Worm (Caenorhabditis elegans) whole organism, early embryonic: ENCODE results near the gene R07C3.3.
"Not testable (repeated sequence)": the region's sequence is repeated elsewhere in the genome, so short reads cannot be mapped to it uniquely, and the experiment has no call there.

Source experiments
- B0310.2 ChIP-seq: sonication (generic microtip); optimal IDR thresholded peaks from 2 replicates; lab custom pipeline; 2016; ENCODE audit warnings: mild to moderate bottlenecking, missing genetic modification characterization, missing compliant biosample characterization
- F13C5.2 ChIP-seq: sonication (generic microtip); optimal IDR thresholded peaks from 2 replicates; lab custom pipeline; 2017; ENCODE audit warnings: mild to moderate bottlenecking, missing genetic modification characterization, inconsistent platforms, missing compliant biosample characterization
- aly-1 ChIP-seq: sonication (generic microtip); optimal IDR thresholded peaks from 2 replicates; lab custom pipeline; 2016; ENCODE audit warnings: missing genetic modification characterization, missing compliant biosample characterization
- ama-1 ChIP-seq: fragments of 150-350 bp; optimal IDR thresholded peaks from 2 replicates; lab custom pipeline; 2014
- ceh-13 ChIP-seq: fragments of 200-800 bp; sonication (Bioruptor generic); optimal IDR thresholded peaks from 2 replicates; lab custom pipeline; 2018; ENCODE audit warnings: mild to moderate bottlenecking, missing genetic modification characterization, missing compliant biosample characterization
- ceh-36 ChIP-seq: sonication (generic microtip); optimal IDR thresholded peaks from 2 replicates; lab custom pipeline; 2016; ENCODE audit warnings: missing genetic modification characterization, inconsistent platforms, missing compliant biosample characterization
- ets-7 ChIP-seq: sonication (generic microtip); optimal IDR thresholded peaks from 2 replicates; lab custom pipeline; 2016; ENCODE audit warnings: missing genotype, missing genetic modification characterization, missing compliant biosample characterization
- flt-1 ChIP-seq: fragments of 200-800 bp; sonication (Bioruptor generic); IDR thresholded peaks from 2 replicates; pipeline ENCODE4 v1.3.6; 2022; ENCODE audit warnings: missing genetic modification characterization, missing compliant biosample characterization
- hmbx-1 ChIP-seq: sonication (generic microtip); optimal IDR thresholded peaks from 2 replicates; lab custom pipeline; 2016; ENCODE audit warnings: mild to moderate bottlenecking, missing genetic modification characterization, missing compliant biosample characterization
- hmg-4 ChIP-seq: fragments of 200-800 bp; sonication (Bioruptor generic); optimal IDR thresholded peaks from 2 replicates; lab custom pipeline; 2018; ENCODE audit warnings: mild to moderate bottlenecking, missing genetic modification characterization, missing compliant biosample characterization
- hnd-1 ChIP-seq: sonication (generic microtip); optimal IDR thresholded peaks from 2 replicates; lab custom pipeline; 2016; ENCODE audit warnings: missing genetic modification characterization, missing compliant biosample characterization
- pes-1 ChIP-seq: fragments of 200-800 bp; sonication (Bioruptor generic); IDR thresholded peaks from 2 replicates; pipeline ENCODE4 v1.3.6; 2022; ENCODE audit warnings: missing genetic modification reagents, missing genetic modification characterization, missing compliant biosample characterization
- scrt-1 ChIP-seq: fragments of 200-800 bp; sonication (Bioruptor generic); IDR thresholded peaks from 2 replicates; pipeline ENCODE4 v1.3.6; 2022; ENCODE audit warnings: missing genetic modification characterization, missing compliant biosample characterization
- sea-1 ChIP-seq: fragments of 200-800 bp; sonication (Bioruptor generic); conservative IDR thresholded peaks from 2 replicates; pipeline ENCODE4 v1.3.6; 2022; ENCODE audit warnings: missing genetic modification characterization, missing compliant biosample characterization
- tbx-11 ChIP-seq: fragments of 200-800 bp; sonication (Bioruptor generic); IDR thresholded peaks from 2 replicates; pipeline ENCODE4 v1.3.6; 2022; ENCODE audit warnings: missing genetic modification characterization, missing compliant biosample characterization
- tbx-37 ChIP-seq: fragments of 200-800 bp; sonication (Bioruptor generic); conservative IDR thresholded peaks from 2 replicates; pipeline ENCODE4 v1.3.6; 2022; ENCODE audit warnings: missing genetic modification reagents, missing genetic modification characterization, missing compliant biosample characterization
- tra-4 ChIP-seq: sonication (generic microtip); optimal IDR thresholded peaks from 2 replicates; lab custom pipeline; 2017; ENCODE audit warnings: missing genetic modification characterization, missing compliant biosample characterization

Gene R07C3.3

ce11 chrII:937265-937664 is 1.4 kb upstream of the R07C3.3 start:
- TF ChIP-seq tbx-11 (GFP tag; lab: Robert Waterston, UW): no peak
- 0 out of 2 replicates have a peak, but pooled peaks have one; percentile 22 for TF ChIP-seq sea-1 (GFP tag; lab: Robert Waterston, UW)

- TF ChIP-seq hmg-4 (GFP tag; lab: Kevin White, UChicago) (no peak), ets-7 (tag; lab: Kevin White, UChicago) (no peak), F13C5.2 (tag; lab: Kevin White, UChicago) (no peak), pes-1 (GFP tag; lab: Robert Waterston, UW) (no peak), tbx-37 (GFP tag; lab: Robert Waterston, UW) (no peak), flt-1 (GFP tag; lab: Robert Waterston, UW) (no peak), hmbx-1 (tag; lab: Kevin White, UChicago) (no peak), sea-1 (GFP tag; lab: Robert Waterston, UW) (no peak), tbx-11 (GFP tag; lab: Robert Waterston, UW) (no peak), ama-1 (lab: Kevin White, UChicago) (no peak), ceh-13 (GFP tag; lab: Kevin White, UChicago) (no peak), scrt-1 (no peak), tra-4 (tag; lab: Kevin White, UChicago) (no peak), hnd-1 (tag; lab: Kevin White, UChicago) (no peak), aly-1 (tag; lab: Kevin White, UChicago) (no peak), ceh-36 (no peak), B0310.2 (tag; lab: Kevin White, UChicago) (no peak)
Observed at ce11 chrII:940779-941178, 2.1 kb downstream of the R07C3.3 start, which contains the start of gene fbxc-36. fbxc-36 (plus strand) TSS chrII:940983.

ce11 chrII:943773-944172 is 5.1 kb downstream of the R07C3.3 start, which contains the start of gene clec-43:
clec-43 (plus strand) TSS chrII:944066.
- TF ChIP-seq ceh-13 (GFP tag; lab: Kevin White, UChicago) (no peak), pes-1 (GFP tag; lab: Robert Waterston, UW) (no peak), tbx-37 (GFP tag; lab: Robert Waterston, UW) (no peak), sea-1 (GFP tag; lab: Robert Waterston, UW) (no peak), hmg-4 (GFP tag; lab: Kevin White, UChicago) (no peak), ama-1 (lab: Kevin White, UChicago) (no peak), F13C5.2 (tag; lab: Kevin White, UChicago) (no peak), B0310.2 (tag; lab: Kevin White, UChicago) (no peak), ceh-36 (no peak), hnd-1 (tag; lab: Kevin White, UChicago) (no peak), aly-1 (tag; lab: Kevin White, UChicago) (no peak)

- TF ChIP-seq tbx-37 (GFP tag; lab: Robert Waterston, UW) (no peak), ceh-36 (no peak), aly-1 (tag; lab: Kevin White, UChicago) (no peak)
Observed at ce11 chrII:948091-948490, 9.4 kb downstream of the R07C3.3 start, which contains the start of gene fbxc-32. fbxc-32 (minus strand) TSS chrII:948191.

ce11 chrII:950374-950773 is 11.7 kb downstream of the R07C3.3 start:
- TF ChIP-seq hmg-4 (GFP tag; lab: Kevin White, UChicago) (no peak), ets-7 (tag; lab: Kevin White, UChicago) (no peak), F13C5.2 (tag; lab: Kevin White, UChicago) (no peak), tbx-37 (GFP tag; lab: Robert Waterston, UW) (no peak), ama-1 (lab: Kevin White, UChicago) (no peak), hnd-1 (tag; lab: Kevin White, UChicago) (no peak), tra-4 (tag; lab: Kevin White, UChicago) (no peak), sea-1 (GFP tag; lab: Robert Waterston, UW) (no peak), tbx-11 (GFP tag; lab: Robert Waterston, UW) (no peak), aly-1 (tag; lab: Kevin White, UChicago) (no peak), flt-1 (GFP tag; lab: Robert Waterston, UW) (no peak), B0310.2 (tag; lab: Kevin White, UChicago) (no peak), ceh-36 (no peak), ceh-13 (GFP tag; lab: Kevin White, UChicago) (no peak), hmbx-1 (tag; lab: Kevin White, UChicago) (no peak), scrt-1 (no peak), pes-1 (GFP tag; lab: Robert Waterston, UW) (no peak)

- TF ChIP-seq tra-4 (tag; lab: Kevin White, UChicago) (no peak), ets-7 (tag; lab: Kevin White, UChicago) (no peak), tbx-37 (GFP tag; lab: Robert Waterston, UW) (no peak), ama-1 (lab: Kevin White, UChicago) (no peak), scrt-1 (no peak), aly-1 (tag; lab: Kevin White, UChicago) (no peak), ceh-36 (no peak), hmg-4 (GFP tag; lab: Kevin White, UChicago) (no peak), ceh-13 (GFP tag; lab: Kevin White, UChicago) (no peak)
Observed at ce11 chrII:953052-953451, 14.4 kb downstream of the R07C3.3 start.

ce11 chrII:954626-955025 is 16.0 kb downstream of the R07C3.3 start, which contains the start of gene fbxc-7:
fbxc-7 (plus strand) TSS chrII:954926.
- not testable (repeated sequence) for TF ChIP-seq ceh-36; hmg-4 (GFP tag; lab: Kevin White, UChicago); tra-4 (tag; lab: Kevin White, UChicago)

- TF ChIP-seq aly-1 (tag; lab: Kevin White, UChicago) (no peak), ceh-36 (no peak), ama-1 (lab: Kevin White, UChicago) (no peak), tbx-11 (GFP tag; lab: Robert Waterston, UW) (no peak), tra-4 (tag; lab: Kevin White, UChicago) (no peak), scrt-1 (no peak), pes-1 (GFP tag; lab: Robert Waterston, UW) (no peak), flt-1 (GFP tag; lab: Robert Waterston, UW) (no peak), hmbx-1 (tag; lab: Kevin White, UChicago) (no peak), ets-7 (tag; lab: Kevin White, UChicago) (no peak), sea-1 (GFP tag; lab: Robert Waterston, UW) (no peak), tbx-37 (GFP tag; lab: Robert Waterston, UW) (no peak), ceh-13 (GFP tag; lab: Kevin White, UChicago) (no peak), B0310.2 (tag; lab: Kevin White, UChicago) (no peak), hnd-1 (tag; lab: Kevin White, UChicago) (no peak), F13C5.2 (tag; lab: Kevin White, UChicago) (no peak), hmg-4 (GFP tag; lab: Kevin White, UChicago) (no peak)
Observed at ce11 chrII:958618-959017, 20.0 kb downstream of the R07C3.3 start, which contains the start of gene sdz-4. sdz-4 (plus strand) TSS chrII:958918.
